Worm (Caenorhabditis elegans): Measurements from ENCODE around the gene srh-10.
A peak's percentile ranks its signal among the peaks of the same experiment; 100 is the strongest.

DNA sequence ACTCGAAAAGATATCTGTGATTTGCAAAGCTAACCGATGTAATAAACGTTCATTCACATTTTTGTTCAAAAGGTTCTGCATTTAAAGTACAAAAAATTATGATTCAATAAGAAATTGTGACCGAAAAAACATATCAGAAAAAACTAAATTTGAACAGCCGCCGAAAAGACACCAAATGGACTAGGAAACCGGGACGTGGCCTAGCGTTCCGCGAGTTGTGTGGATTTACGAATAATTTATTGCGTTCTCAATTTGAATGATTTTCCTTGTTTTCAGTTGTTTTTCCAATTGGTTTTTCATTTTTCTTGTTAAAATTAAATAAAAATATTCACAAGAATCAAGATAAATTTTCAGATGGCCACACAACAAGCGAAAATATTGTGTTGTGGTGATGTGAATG, 40.5 kb upstream of the srh-10 start, which contains the start of gene cwf-19L1:
- peak; percentile 20 for TF ChIP-seq nhr-25 (tag; optimal IDR thresholded peaks at IDR 0.05)
- no peak for TF ChIP-seq egl-27 (tag; optimal IDR thresholded peaks at IDR 0.05)
- TF ChIP-seq ZK546.5 (tag; optimal IDR thresholded peaks at IDR 0.05) = no peak
- TF ChIP-seq elt-3 (tag; optimal IDR thresholded peaks at IDR 0.05) = no peak
- TF ChIP-seq ztf-4 (tag; optimal IDR thresholded peaks at IDR 0.05) = no peak
- TF ChIP-seq unc-62 (GFP tag; optimal IDR thresholded peaks at IDR 0.05) = no peak
- TF ChIP-seq lin-39 (tag; optimal IDR thresholded peaks at IDR 0.05) = peak; percentile 2
- no peak for TF ChIP-seq skn-1 (tag; optimal IDR thresholded peaks at IDR 0.05)
